Worm (Caenorhabditis elegans): ENCODE results near the gene T06E6.1.

The T06E6.1 gene

DNA sequence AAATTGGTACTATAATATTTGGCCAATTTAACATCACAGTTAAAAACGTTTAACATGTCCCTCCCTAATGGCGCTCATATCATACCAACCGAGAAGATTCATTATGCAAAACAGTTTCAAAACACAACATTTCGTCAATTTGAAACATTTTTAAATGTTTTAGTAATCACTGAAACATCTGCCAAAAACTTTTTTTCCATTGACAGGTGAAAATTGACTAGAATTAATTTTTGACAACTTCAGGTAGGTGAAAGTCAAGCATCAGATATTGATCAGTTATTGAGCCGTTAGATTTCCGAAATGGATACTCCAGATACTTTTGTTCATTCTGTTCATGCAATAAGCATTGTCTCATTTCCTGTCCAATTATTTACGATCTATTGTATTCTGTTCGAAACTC is 12.2 kb upstream of the T06E6.1 start, which contains the start of gene srh-257:
Gene srh-257, plus strand, starts transcription at position 301 of the 400 bp plus-strand sequence.
- TF ChIP-seq ama-1 (optimal IDR thresholded peaks at IDR 0.05): no peak
- no peak for TF ChIP-seq pes-1 (GFP tag; IDR thresholded peaks at IDR 0.05)
- TF ChIP-seq aly-1 (tag; optimal IDR thresholded peaks at IDR 0.05): no peak
- no peak for TF ChIP-seq flt-1 (GFP tag; IDR thresholded peaks at IDR 0.05)
- no peak for TF ChIP-seq sea-1 (GFP tag; conservative IDR thresholded peaks at IDR 0.05)

DNA sequence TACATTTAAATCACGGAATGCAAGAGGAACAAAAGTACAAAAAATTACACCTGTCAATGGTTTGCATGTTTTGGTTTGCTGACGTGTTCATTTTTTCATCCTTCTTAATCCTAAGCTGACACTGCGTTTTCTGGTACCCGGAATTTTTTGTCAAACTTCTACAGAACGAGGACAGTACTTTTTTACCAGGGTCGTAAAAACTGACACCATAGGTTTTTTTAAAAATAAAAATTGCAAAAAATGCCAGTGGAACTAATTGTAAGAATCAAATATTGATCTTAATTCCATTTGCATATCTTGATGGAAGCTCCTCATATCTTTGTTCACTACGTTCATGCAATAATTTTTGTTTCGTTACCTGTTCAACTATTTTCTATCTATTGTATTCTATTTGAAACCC is 10.1 kb upstream of the T06E6.1 start, which contains the start of gene srh-258:
Gene srh-258, plus strand, starts transcription at position 301 of the 400 bp plus-strand sequence.
- TF ChIP-seq tbx-37 (GFP tag; conservative IDR thresholded peaks at IDR 0.05) (no peak), flt-1 (GFP tag; IDR thresholded peaks at IDR 0.05) (no peak), scrt-1 (GFP tag; IDR thresholded peaks at IDR 0.05) (no peak), ets-7 (tag; optimal IDR thresholded peaks at IDR 0.05) (no peak), hmbx-1 (tag; optimal IDR thresholded peaks at IDR 0.05) (no peak), sea-1 (GFP tag; conservative IDR thresholded peaks at IDR 0.05) (no peak), B0310.2 (tag; optimal IDR thresholded peaks at IDR 0.05) (no peak), ceh-13 (GFP tag; optimal IDR thresholded peaks at IDR 0.05) (no peak), aly-1 (tag; optimal IDR thresholded peaks at IDR 0.05) (no peak), F13C5.2 (tag; optimal IDR thresholded peaks at IDR 0.05) (no peak), ceh-36 (tag; optimal IDR thresholded peaks at IDR 0.05) (no peak), tbx-11 (GFP tag; IDR thresholded peaks at IDR 0.05) (no peak)

DNA sequence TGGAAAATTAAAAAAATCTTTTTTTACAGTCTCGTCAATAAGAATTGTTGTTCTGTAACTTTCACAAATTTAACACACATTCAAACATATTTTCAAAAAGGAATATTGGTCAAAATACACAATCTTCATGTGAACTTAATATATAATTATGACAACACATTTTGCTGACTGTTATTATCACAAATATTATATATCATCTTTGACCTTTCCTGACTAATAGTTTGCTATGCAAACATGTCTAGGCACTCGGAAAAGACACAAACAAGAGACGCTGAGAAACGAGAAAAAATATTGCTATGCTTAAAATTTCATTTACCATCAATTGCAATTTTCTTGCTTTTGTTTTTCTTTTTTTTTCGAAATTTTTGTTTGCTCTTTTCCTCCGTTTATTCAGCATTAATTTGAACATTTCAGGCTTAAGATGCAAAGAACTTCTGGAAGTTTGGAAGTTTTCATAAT is 7.1 kb upstream of the T06E6.1 start, which contains the start of gene fbxa-135:
Gene fbxa-135, plus strand, starts transcription at position 409 of the 459 bp plus-strand sequence.
- TF ChIP-seq hnd-1 (tag; optimal IDR thresholded peaks at IDR 0.05) (no peak), ets-7 (tag; optimal IDR thresholded peaks at IDR 0.05) (no peak), pes-1 (GFP tag; IDR thresholded peaks at IDR 0.05) (no peak), tbx-11 (GFP tag; IDR thresholded peaks at IDR 0.05) (no peak), scrt-1 (GFP tag; IDR thresholded peaks at IDR 0.05) (no peak), hmbx-1 (tag; optimal IDR thresholded peaks at IDR 0.05) (no peak), F13C5.2 (tag; optimal IDR thresholded peaks at IDR 0.05) (no peak), ama-1 (optimal IDR thresholded peaks at IDR 0.05) (no peak), B0310.2 (tag; optimal IDR thresholded peaks at IDR 0.05) (no peak), ceh-13 (GFP tag; optimal IDR thresholded peaks at IDR 0.05) (no peak), tbx-37 (GFP tag; conservative IDR thresholded peaks at IDR 0.05) (no peak), sea-1 (GFP tag; conservative IDR thresholded peaks at IDR 0.05) (no peak), aly-1 (tag; optimal IDR thresholded peaks at IDR 0.05) (no peak)

DNA sequence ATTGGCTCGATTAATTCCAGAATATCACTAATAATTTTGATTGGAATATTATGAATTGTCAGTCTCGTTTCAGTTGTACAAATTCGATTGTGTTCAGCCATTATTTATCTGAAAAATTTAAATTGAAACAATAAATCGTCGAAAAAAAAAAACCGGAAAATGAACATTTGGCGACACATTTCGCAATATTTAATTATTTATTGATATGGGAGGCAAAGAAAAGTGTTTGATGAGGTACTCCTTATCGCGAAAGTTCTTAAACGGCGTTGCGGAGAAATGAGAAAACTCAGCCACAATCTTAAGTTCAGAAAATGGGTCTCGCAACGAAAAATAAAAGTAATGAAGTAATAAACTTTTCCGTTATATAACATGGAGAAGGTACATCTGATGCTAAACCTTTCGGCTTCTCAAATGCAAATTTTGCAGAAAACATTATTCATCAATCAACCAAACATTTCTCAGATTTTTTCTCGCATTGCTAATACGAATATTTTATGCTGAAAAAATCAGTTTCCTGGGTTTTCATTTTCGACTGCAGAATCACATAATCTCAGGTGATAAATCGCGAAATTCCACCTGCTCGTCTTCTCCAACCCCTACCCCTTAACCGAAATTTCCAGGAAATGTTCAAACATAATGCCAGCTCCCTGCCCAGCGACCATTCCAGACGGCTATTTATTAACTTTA is 5.1 kb upstream of the T06E6.1 start, which contains the start of the genes T06E6.15 and sri-7:
Gene T06E6.15, minus strand, starts transcription at position 101 of the 687 bp plus-strand sequence.
Gene sri-7, plus strand, starts transcription at position 637 of the 687 bp plus-strand sequence.
- TF ChIP-seq tbx-11 (GFP tag; IDR thresholded peaks at IDR 0.05): no peak
- no peak for TF ChIP-seq F13C5.2 (tag; optimal IDR thresholded peaks at IDR 0.05)
- no peak for TF ChIP-seq pes-1 (GFP tag; IDR thresholded peaks at IDR 0.05)
- TF ChIP-seq flt-1 (GFP tag; IDR thresholded peaks at IDR 0.05): no peak
- TF ChIP-seq tra-4 (tag; optimal IDR thresholded peaks at IDR 0.05): no peak
- no peak for TF ChIP-seq ceh-36 (tag; optimal IDR thresholded peaks at IDR 0.05)
- TF ChIP-seq aly-1 (tag; optimal IDR thresholded peaks at IDR 0.05): no peak
- no peak for TF ChIP-seq hmbx-1 (tag; optimal IDR thresholded peaks at IDR 0.05)
- no peak for TF ChIP-seq tbx-37 (GFP tag; conservative IDR thresholded peaks at IDR 0.05)
- no peak for TF ChIP-seq B0310.2 (tag; optimal IDR thresholded peaks at IDR 0.05)
- no peak for TF ChIP-seq sea-1 (GFP tag; conservative IDR thresholded peaks at IDR 0.05)
- no peak for TF ChIP-seq hmg-4 (GFP tag; optimal IDR thresholded peaks at IDR 0.05)
- TF ChIP-seq ama-1 (optimal IDR thresholded peaks at IDR 0.05): no peak
- no peak for TF ChIP-seq hnd-1 (tag; optimal IDR thresholded peaks at IDR 0.05)
- no peak for TF ChIP-seq scrt-1 (GFP tag; IDR thresholded peaks at IDR 0.05)
- TF ChIP-seq ceh-13 (GFP tag; optimal IDR thresholded peaks at IDR 0.05): no peak
- TF ChIP-seq ets-7 (tag; optimal IDR thresholded peaks at IDR 0.05): no peak

DNA sequence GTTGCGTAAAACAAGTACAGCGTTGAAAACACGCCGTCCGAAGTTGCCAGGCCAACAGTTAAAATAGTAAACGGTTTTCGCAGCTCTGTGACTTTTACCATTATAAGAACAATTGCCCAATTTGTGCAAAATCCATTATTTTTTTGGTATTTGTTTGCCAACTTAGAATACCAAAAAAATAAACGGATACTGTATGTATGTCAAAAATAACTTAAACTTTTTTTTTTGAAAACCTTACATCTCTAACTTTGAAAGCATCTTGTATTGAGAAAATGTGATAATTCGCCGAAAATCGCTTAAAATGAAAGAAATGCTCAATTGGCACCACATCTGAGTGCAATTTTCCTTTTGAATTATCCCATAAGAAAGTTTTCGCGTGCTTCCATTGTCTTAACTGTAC is 4.0 kb upstream of the T06E6.1 start, which contains the start of gene fbxa-199:
Gene fbxa-199, minus strand, starts transcription at position 101 of the 400 bp plus-strand sequence.
- TF ChIP-seq hmg-4 (GFP tag; optimal IDR thresholded peaks at IDR 0.05): no peak
- TF ChIP-seq ama-1 (optimal IDR thresholded peaks at IDR 0.05): no peak
- no peak for TF ChIP-seq hnd-1 (tag; optimal IDR thresholded peaks at IDR 0.05)
- no peak for TF ChIP-seq pes-1 (GFP tag; IDR thresholded peaks at IDR 0.05)

DNA sequence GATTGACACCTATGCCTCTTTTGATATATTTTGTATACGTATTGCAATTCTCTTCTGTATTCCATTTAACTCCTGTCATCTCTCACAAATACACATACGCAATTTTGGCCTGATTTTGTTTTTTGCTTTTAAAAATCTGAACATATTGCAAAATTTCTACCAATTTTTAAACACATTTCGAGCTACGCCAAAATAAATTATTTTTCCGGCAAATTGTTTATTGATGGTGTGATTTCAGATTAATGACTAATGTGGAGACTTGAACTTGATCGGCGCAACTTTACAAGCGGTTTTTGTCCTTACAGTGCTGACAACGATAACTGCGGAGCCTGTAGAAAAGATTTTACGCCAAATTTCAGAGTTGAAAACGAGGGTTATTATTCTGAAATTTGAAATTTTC is 2.4 kb upstream of the T06E6.1 start:
- TF ChIP-seq ceh-13 (GFP tag; optimal IDR thresholded peaks at IDR 0.05) (no peak), F13C5.2 (tag; optimal IDR thresholded peaks at IDR 0.05) (no peak), tra-4 (tag; optimal IDR thresholded peaks at IDR 0.05) (no peak), pes-1 (GFP tag; IDR thresholded peaks at IDR 0.05) (no peak), tbx-11 (GFP tag; IDR thresholded peaks at IDR 0.05) (no peak), hmg-4 (GFP tag; optimal IDR thresholded peaks at IDR 0.05) (no peak), sea-1 (GFP tag; conservative IDR thresholded peaks at IDR 0.05) (no peak), B0310.2 (tag; optimal IDR thresholded peaks at IDR 0.05) (no peak), tbx-37 (GFP tag; conservative IDR thresholded peaks at IDR 0.05) (no peak), flt-1 (GFP tag; IDR thresholded peaks at IDR 0.05) (no peak), ceh-36 (tag; optimal IDR thresholded peaks at IDR 0.05) (no peak), scrt-1 (GFP tag; IDR thresholded peaks at IDR 0.05) (no peak)

DNA sequence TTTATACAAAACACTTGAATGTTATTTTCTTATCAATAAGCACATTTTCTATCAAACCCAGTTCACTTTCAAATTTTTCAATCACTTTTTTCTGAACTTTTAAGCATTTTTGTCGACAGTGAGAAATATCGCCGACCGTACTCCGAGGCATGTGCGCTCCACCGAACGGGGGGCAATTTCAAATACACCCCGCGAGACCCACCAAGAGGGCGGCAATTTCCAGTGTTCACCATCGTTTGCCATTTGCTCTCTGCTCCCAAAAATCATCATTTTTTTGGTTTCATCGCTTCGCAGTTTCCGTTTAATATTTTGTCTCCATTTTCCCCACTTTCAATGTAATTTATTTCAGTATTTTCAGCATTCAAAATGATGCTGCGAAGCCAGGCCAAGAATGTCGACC is 586 bp upstream of the T06E6.1 start, which contains the start of gene cyb-3:
Gene cyb-3, plus strand, starts transcription at position 350 of the 400 bp plus-strand sequence.
- TF ChIP-seq hmg-4 (GFP tag; optimal IDR thresholded peaks at IDR 0.05): no peak
- 0 out of 2 replicates have a peak, but pooled peaks have one; percentile 37 for TF ChIP-seq pes-1 (GFP tag; IDR thresholded peaks at IDR 0.05)

DNA sequence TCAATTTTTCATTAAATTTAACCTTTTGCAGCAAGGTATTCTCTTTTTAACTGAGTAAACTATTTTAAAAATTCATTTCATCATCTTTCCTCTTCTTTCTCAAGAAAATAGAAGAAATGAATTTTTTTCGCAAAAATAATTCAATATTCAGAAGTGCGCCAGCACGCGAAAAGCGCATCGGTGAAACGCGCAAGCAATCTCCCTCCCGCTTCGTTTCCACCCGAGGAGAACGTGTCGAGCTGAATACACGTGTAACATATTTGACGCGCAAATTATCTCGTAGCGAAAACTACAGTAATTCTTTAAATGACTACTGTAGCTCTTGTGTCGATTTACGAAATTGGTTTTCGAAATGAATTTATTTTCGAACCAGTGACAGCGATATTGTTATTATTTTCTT is 2.7 kb downstream of the T06E6.1 start:
- TF ChIP-seq F13C5.2 (tag; optimal IDR thresholded peaks at IDR 0.05): no peak
- TF ChIP-seq hnd-1 (tag; optimal IDR thresholded peaks at IDR 0.05): no peak
- no peak for TF ChIP-seq scrt-1 (GFP tag; IDR thresholded peaks at IDR 0.05)
- TF ChIP-seq tra-4 (tag; optimal IDR thresholded peaks at IDR 0.05): no peak
- no peak for TF ChIP-seq flt-1 (GFP tag; IDR thresholded peaks at IDR 0.05)
- TF ChIP-seq pes-1 (GFP tag; IDR thresholded peaks at IDR 0.05): no peak
- no peak for TF ChIP-seq ama-1 (optimal IDR thresholded peaks at IDR 0.05)
- no peak for TF ChIP-seq hmbx-1 (tag; optimal IDR thresholded peaks at IDR 0.05)
